Worm (Caenorhabditis elegans) whole organism, L4/young adult: ENCODE data around the gene T26A8.3.
A peak's percentile ranks its signal among the peaks of the same experiment; 100 is the strongest.
"Not testable (repeated sequence)": the region's sequence is repeated elsewhere in the genome, so short reads cannot be mapped to it uniquely, and the experiment has no call there.

Source experiments
- W03F9.2 ChIP-seq: fragments of 150-350 bp; optimal IDR thresholded peaks from 2 replicates; lab custom pipeline; 2014; ENCODE audit warnings: missing biosample characterization, missing genetic modification characterization
- dao-5 ChIP-seq: sonication (generic microtip); optimal IDR thresholded peaks from 2 replicates; lab custom pipeline; 2016; ENCODE audit warnings: missing genotype, missing genetic modification characterization, moderate library complexity, missing compliant biosample characterization
- him-1 ChIP-seq: sonication (generic microtip); optimal IDR thresholded peaks from 2 replicates; lab custom pipeline; 2016; ENCODE audit warnings: missing genotype, missing genetic modification reagents, missing genetic modification characterization, missing compliant biosample characterization

The T26A8.3 gene

ce11 chrIV:8451709-8452248 is 25.3 kb upstream of the T26A8.3 start, which contains the start of gene eppl-1:
Gene eppl-1 (minus strand): TSS chrIV:8451759.
- TF ChIP-seq W03F9.2 (tag; lab: Kevin White, UChicago) (no peak), him-1 (tag; lab: Kevin White, UChicago) (no peak), dao-5 (tag; lab: Kevin White, UChicago) (no peak)

ce11 chrIV:8450534-8450933 is 24.1 kb upstream of the T26A8.3 start:
- TF ChIP-seq him-1 (tag; lab: Kevin White, UChicago) (no peak), dao-5 (tag; lab: Kevin White, UChicago) (no peak), W03F9.2 (tag; lab: Kevin White, UChicago) (no peak)

- TF ChIP-seq dao-5 (tag; lab: Kevin White, UChicago) (no peak), W03F9.2 (tag; lab: Kevin White, UChicago) (no peak), him-1 (tag; lab: Kevin White, UChicago) (no peak)
Measured at ce11 chrIV:8449869-8450268, 23.4 kb upstream of the T26A8.3 start.

ce11 chrIV:8446904-8447303 is 20.5 kb upstream of the T26A8.3 start, which contains the start of gene T01B11.1:
Gene T01B11.1 (plus strand): TSS chrIV:8447204.
- no peak for TF ChIP-seq W03F9.2 (tag; lab: Kevin White, UChicago)
- TF ChIP-seq him-1 (tag; lab: Kevin White, UChicago) = no peak
- TF ChIP-seq dao-5 (tag; lab: Kevin White, UChicago) = no peak

ce11 chrIV:8432709-8433108 is 6.3 kb upstream of the T26A8.3 start, which contains the start of the genes T26A8.4 and pdtf-1:
Gene T26A8.4 (minus strand): TSS chrIV:8432893.
Gene pdtf-1 (plus strand): TSS chrIV:8433038.
- TF ChIP-seq dao-5 (tag; lab: Kevin White, UChicago) = no peak
- peak; percentile 87 for TF ChIP-seq W03F9.2 (tag; lab: Kevin White, UChicago)
- TF ChIP-seq him-1 (tag; lab: Kevin White, UChicago) = peak; percentile 42

- TF ChIP-seq W03F9.2 (tag; lab: Kevin White, UChicago) = peak; percentile 3
- TF ChIP-seq dao-5 (tag; lab: Kevin White, UChicago) = no peak
- TF ChIP-seq him-1 (tag; lab: Kevin White, UChicago) = peak; percentile 33
Measured at ce11 chrIV:8431567-8432458, 5.4 kb upstream of the T26A8.3 start.

ce11 chrIV:8428492-8428891 is 2.1 kb upstream of the T26A8.3 start:
- TF ChIP-seq him-1 (tag; lab: Kevin White, UChicago) (peak; percentile 89), W03F9.2 (tag; lab: Kevin White, UChicago) (peak; percentile 79), dao-5 (tag; lab: Kevin White, UChicago) (no peak)

ce11 chrIV:8420961-8421360 is 5.5 kb downstream of the T26A8.3 start, which contains the start of gene M116.5:
Gene M116.5 (minus strand): TSS chrIV:8421061.
- TF ChIP-seq dao-5 (tag; lab: Kevin White, UChicago) = no peak
- no peak for TF ChIP-seq W03F9.2 (tag; lab: Kevin White, UChicago)
- TF ChIP-seq him-1 (tag; lab: Kevin White, UChicago) = no peak

ce11 chrIV:8397814-8398213 is 28.6 kb downstream of the T26A8.3 start:
- no peak for TF ChIP-seq W03F9.2 (tag; lab: Kevin White, UChicago)
- no peak for TF ChIP-seq dao-5 (tag; lab: Kevin White, UChicago)
- TF ChIP-seq him-1 (tag; lab: Kevin White, UChicago) = no peak

- TF ChIP-seq W03F9.2 (tag; lab: Kevin White, UChicago) (no peak), dao-5 (tag; lab: Kevin White, UChicago) (no peak), him-1 (tag; lab: Kevin White, UChicago) (no peak)
Measured at ce11 chrIV:8396348-8396747, 30.1 kb downstream of the T26A8.3 start, which contains the start of gene timm-17B.2. Gene timm-17B.2 (plus strand): TSS chrIV:8396648.

ce11 chrIV:8394105-8394504 is 32.3 kb downstream of the T26A8.3 start, which contains the start of gene D2096.11:
Gene D2096.11 (minus strand): TSS chrIV:8394205.
- TF ChIP-seq W03F9.2 (tag; lab: Kevin White, UChicago) (no peak), dao-5 (tag; lab: Kevin White, UChicago) (no peak), him-1 (tag; lab: Kevin White, UChicago) (no peak)

ce11 chrIV:8389139-8389538 is 37.3 kb downstream of the T26A8.3 start, which contains the start of gene D2096.10:
Gene D2096.10 (minus strand): TSS chrIV:8389239.
- TF ChIP-seq him-1, dao-5, W03F9.2 (tag; lab: Kevin White, UChicago): not testable (repeated sequence)

- no peak for TF ChIP-seq W03F9.2 (tag; lab: Kevin White, UChicago)
Measured at ce11 chrIV:8385662-8386061, 40.8 kb downstream of the T26A8.3 start.
